Worm (Caenorhabditis elegans): ENCODE results near the gene top-2.
A peak's percentile ranks its signal among the peaks of the same experiment; 100 is the strongest.

top-2 gene

DNA sequence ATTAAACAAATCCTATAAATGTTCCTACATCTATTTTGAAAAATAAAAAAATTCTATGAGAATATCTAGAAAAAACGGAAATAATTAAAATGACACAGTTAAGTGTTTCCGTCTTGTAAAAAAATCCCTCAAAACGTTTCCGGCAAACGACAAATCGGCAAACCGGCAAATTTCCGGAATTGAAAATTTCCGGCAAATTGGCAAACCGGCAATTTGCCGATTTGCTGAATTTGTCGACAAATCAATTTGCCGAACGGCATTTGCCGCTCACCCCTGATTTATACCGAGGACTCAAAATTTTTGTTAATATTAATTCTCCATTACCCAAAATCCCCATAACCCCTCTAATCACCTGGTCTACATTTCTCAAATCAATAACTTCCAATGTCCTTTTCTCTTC is 21.8 kb upstream of the top-2 start:
- TF ChIP-seq ceh-6 (GFP tag; optimal IDR thresholded peaks at IDR 0.05) (no peak), ceh-34 (tag; optimal IDR thresholded peaks at IDR 0.05) (no peak), fkh-6 (tag; optimal IDR thresholded peaks at IDR 0.05) (no peak), fax-1 (tag; optimal IDR thresholded peaks at IDR 0.05) (no peak), sox-4 (tag; optimal IDR thresholded peaks at IDR 0.05) (no peak)

ce11 chrII:11854749-11855148 is 20.2 kb upstream of the top-2 start:
- TF ChIP-seq K09A11.1 (tag; optimal IDR thresholded peaks at IDR 0.05; ENCODE audit: insufficient read depth), result no peak
- TF ChIP-seq ceh-19 (GFP tag; optimal IDR thresholded peaks at IDR 0.05), result no peak
- no peak for TF ChIP-seq ref-2 (tag; optimal IDR thresholded peaks at IDR 0.05)
- TF ChIP-seq lin-11 (tag; optimal IDR thresholded peaks at IDR 0.05), result no peak
- no peak for TF ChIP-seq pax-1 (tag; optimal IDR thresholded peaks at IDR 0.05)
- TF ChIP-seq hlh-15 (tag; optimal IDR thresholded peaks at IDR 0.05), result no peak
- TF ChIP-seq elt-2 (tag; optimal IDR thresholded peaks at IDR 0.05), result no peak
- TF ChIP-seq odd-2 (tag; optimal IDR thresholded peaks at IDR 0.05), result no peak
- no peak for TF ChIP-seq mec-3 (tag; optimal IDR thresholded peaks at IDR 0.05; ENCODE audit: borderline replicate concordance)
- no peak for TF ChIP-seq F13H6.1 (tag; optimal IDR thresholded peaks at IDR 0.05)
- no peak for TF ChIP-seq lim-6 (tag; optimal IDR thresholded peaks at IDR 0.05)
- TF ChIP-seq pha-4 (tag; optimal IDR thresholded peaks at IDR 0.05), result no peak

DNA sequence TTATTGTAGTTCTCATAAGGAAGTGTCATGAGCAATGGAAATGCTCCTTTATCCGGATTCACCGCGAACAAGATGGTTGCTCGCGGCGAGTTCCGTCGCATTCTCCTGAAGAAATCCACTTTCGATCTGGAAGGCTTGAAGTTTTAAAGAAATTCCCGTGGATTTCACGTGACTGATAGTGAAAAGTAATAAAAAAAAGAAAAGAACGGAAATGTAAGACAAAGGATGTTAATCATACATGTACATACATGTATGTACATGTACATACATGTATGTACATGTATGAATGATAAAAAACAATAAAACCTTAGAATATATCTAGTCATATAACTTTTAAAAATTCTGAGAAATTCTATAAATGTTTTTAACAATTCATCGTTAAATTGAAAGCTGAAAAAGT is 18.6 kb upstream of the top-2 start, which contains the start of gene clh-1:
TSS of gene clh-1 (minus strand) at position 101 of the 400 bp plus-strand sequence.
- TF ChIP-seq pqm-1 (tag; optimal IDR thresholded peaks at IDR 0.05) (no peak), pha-2 (tag; optimal IDR thresholded peaks at IDR 0.05) (no peak), lin-11 (tag; optimal IDR thresholded peaks at IDR 0.05) (no peak), fax-1 (tag; optimal IDR thresholded peaks at IDR 0.05) (no peak), elt-4 (tag; optimal IDR thresholded peaks at IDR 0.05) (no peak), eyg-1 (tag; optimal IDR thresholded peaks at IDR 0.05) (no peak), syd-9 (tag; optimal IDR thresholded peaks at IDR 0.05) (no peak), ama-1 (optimal IDR thresholded peaks at IDR 0.05) (no peak), zip-5 (tag; optimal IDR thresholded peaks at IDR 0.05) (no peak), fkh-6 (tag; optimal IDR thresholded peaks at IDR 0.05) (no peak), ceh-30 (tag; optimal IDR thresholded peaks at IDR 0.05) (no peak), ztf-16 (tag; optimal IDR thresholded peaks at IDR 0.05) (no peak)

DNA sequence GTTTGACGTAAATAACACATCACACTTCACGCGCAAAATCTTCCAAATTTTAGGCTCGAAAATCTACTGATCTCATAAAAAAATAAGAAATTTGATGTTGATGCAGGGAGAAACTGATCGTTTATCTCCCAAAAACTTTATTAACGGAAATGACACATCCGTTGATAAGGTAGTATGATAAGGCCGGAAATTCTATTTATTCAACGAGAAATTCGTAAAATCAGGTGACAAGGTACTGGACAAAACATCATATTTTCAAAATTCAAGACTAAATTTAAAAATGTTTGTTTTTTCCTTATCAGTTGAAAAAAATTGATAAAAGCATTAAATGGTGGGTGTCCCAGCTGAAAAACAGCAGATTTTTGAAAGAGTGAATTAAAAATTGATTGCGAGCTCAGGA is 15.1 kb upstream of the top-2 start:
- TF ChIP-seq hlh-8 (tag; optimal IDR thresholded peaks at IDR 0.05) (no peak), C38D4.7 (GFP tag; optimal IDR thresholded peaks at IDR 0.05) (no peak), elt-2 (tag; optimal IDR thresholded peaks at IDR 0.05) (peak; percentile 26), K02D7.2 (tag; optimal IDR thresholded peaks at IDR 0.05) (no peak)

- no peak for TF ChIP-seq ceh-2 (tag; optimal IDR thresholded peaks at IDR 0.05)
- no peak for TF ChIP-seq nhr-232 (tag; optimal IDR thresholded peaks at IDR 0.05)
- TF ChIP-seq rnt-1 (tag; optimal IDR thresholded peaks at IDR 0.05), result no peak
- TF ChIP-seq pros-1 (tag; optimal IDR thresholded peaks at IDR 0.05), result no peak
- TF ChIP-seq ceh-9 (tag; optimal IDR thresholded peaks at IDR 0.05), result no peak
Measured at ce11 chrII:11860623-11861079, 14.3 kb upstream of the top-2 start, which contains the start of gene K12D12.5. K12D12.5 (plus strand) TSS chrII:11861029.

DNA sequence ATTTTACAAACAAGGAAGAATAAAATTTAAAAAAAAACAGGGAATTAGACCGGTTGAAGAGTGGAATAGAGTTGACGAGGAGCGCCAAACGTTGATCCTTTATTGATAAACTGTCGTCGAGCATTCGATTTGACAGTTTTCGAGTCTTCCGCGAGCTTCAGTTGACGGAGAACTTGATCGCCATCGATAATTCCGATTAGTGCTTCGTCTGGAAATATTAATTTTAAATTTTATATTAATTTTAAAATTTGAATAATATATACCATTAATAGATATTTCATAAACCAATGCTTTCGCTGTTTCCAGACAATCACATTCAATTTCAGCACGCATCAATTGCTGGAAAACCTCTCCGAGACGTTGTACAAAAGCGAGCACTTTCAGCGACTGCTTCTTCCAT is 9.3 kb upstream of the top-2 start, which contains the start of gene K12D12.4:
TSS of gene K12D12.4 (minus strand) at position 101 of the 400 bp plus-strand sequence.
- TF ChIP-seq sox-2 (GFP tag; IDR thresholded peaks at IDR 0.05), result no peak
- TF ChIP-seq tbx-2 (tag; optimal IDR thresholded peaks at IDR 0.05), result no peak
- TF ChIP-seq T23F11.4 (GFP tag; optimal IDR thresholded peaks at IDR 0.05), result no peak
- no peak for TF ChIP-seq che-1 (tag; optimal IDR thresholded peaks at IDR 0.05)
- TF ChIP-seq ceh-34 (tag; optimal IDR thresholded peaks at IDR 0.05), result no peak
- TF ChIP-seq lim-6 (tag; optimal IDR thresholded peaks at IDR 0.05), result no peak
- TF ChIP-seq tbx-7 (tag; optimal IDR thresholded peaks at IDR 0.05), result no peak
- no peak for TF ChIP-seq gmeb-2 (tag; optimal IDR thresholded peaks at IDR 0.05)
- TF ChIP-seq hlh-30 (tag; optimal IDR thresholded peaks at IDR 0.05; ENCODE audit: insufficient read depth), result no peak
- TF ChIP-seq ceh-24 (tag; optimal IDR thresholded peaks at IDR 0.05), result no peak
- TF ChIP-seq fax-1 (tag; optimal IDR thresholded peaks at IDR 0.05), result no peak

Data from whole organism, late embryonic.